Fruit fly (Drosophila melanogaster): Measurements from ENCODE around the gene Vml.

Vml gene

dm6 chrX:2303771-2304513 lies 28.3 kb downstream of the Vml start (continued):
- TF ChIP-seq Hr38 (GFP tag; optimal IDR thresholded peaks at IDR 0.05) (no peak), Eip75B (GFP tag; optimal IDR thresholded peaks at IDR 0.05) (peak; percentile 87), Sox102F (GFP tag; optimal IDR thresholded peaks at IDR 0.05) (peak; percentile 87), Hr39 (GFP tag; optimal IDR thresholded peaks at IDR 0.05) (peak; percentile 87), CG6854 (GFP tag; optimal IDR thresholded peaks at IDR 0.05) (peak; percentile 68), CG10669 (GFP tag; optimal IDR thresholded peaks at IDR 0.05) (peak; percentile 81), Met (GFP tag; optimal IDR thresholded peaks at IDR 0.05) (peak; percentile 92), fd59A (GFP tag; optimal IDR thresholded peaks at IDR 0.05) (peak; percentile 79), CG3919 (GFP tag; optimal IDR thresholded peaks at IDR 0.05) (peak; percentile 81), fd85E (GFP tag; optimal IDR thresholded peaks at IDR 0.05) (peak; percentile 28), esn (GFP tag; optimal IDR thresholded peaks at IDR 0.05) (peak; percentile 92), CG6792 (GFP tag; optimal IDR thresholded peaks at IDR 0.05) (peak; percentile 82), CG1621 (tag; optimal IDR thresholded peaks at IDR 0.05) (peak; percentile 76), Eip93F (GFP tag; optimal IDR thresholded peaks at IDR 0.05) (peak; percentile 54), CG8632 (GFP tag; optimal IDR thresholded peaks at IDR 0.05) (peak; percentile 81), pdm3 (GFP tag; optimal IDR thresholded peaks at IDR 0.05) (peak; percentile 89), CG9139 (GFP tag; optimal IDR thresholded peaks at IDR 0.05) (peak; percentile 79), Ets96B (tag; optimal IDR thresholded peaks at IDR 0.05) (peak; percentile 72), vri (GFP tag; optimal IDR thresholded peaks at IDR 0.05) (peak; percentile 88), spab (GFP tag; optimal IDR thresholded peaks at IDR 0.05) (peak; percentile 63), CG6163 (GFP tag; IDR thresholded peaks at IDR 0.05) (peak; percentile 85), CG8319 (GFP tag; optimal IDR thresholded peaks at IDR 0.05) (peak; percentile 67), Ets21C (GFP tag; optimal IDR thresholded peaks at IDR 0.05) (peak; percentile 82), Hr4 (GFP tag; optimal IDR thresholded peaks at IDR 0.05) (peak; percentile 86), net (GFP tag; optimal IDR thresholded peaks at IDR 0.05) (peak; percentile 77), svp (GFP tag) (peak; percentile 94), CG10631 (GFP tag; optimal IDR thresholded peaks at IDR 0.05) (peak; percentile 83), salr (GFP tag; optimal IDR thresholded peaks at IDR 0.05) (peak; percentile 48 to 70), CG15336 (GFP tag; IDR thresholded peaks at IDR 0.05) (peak; percentile 87), achi (GFP tag; optimal IDR thresholded peaks at IDR 0.05) (peak; percentile 83), eg (GFP tag; IDR thresholded peaks at IDR 0.05) (peak; percentile 66)

- TF ChIP-seq CG6276 (GFP tag; optimal IDR thresholded peaks at IDR 0.05) (peak; percentile 41), CG10669 (GFP tag; optimal IDR thresholded peaks at IDR 0.05) (no peak), CG11294 (GFP tag; IDR thresholded peaks at IDR 0.05) (no peak), dsx (GFP tag; optimal IDR thresholded peaks at IDR 0.05; ENCODE audit: poor library complexity, severe bottlenecking) (peak; percentile 50), CG8119 (GFP tag; IDR thresholded peaks at IDR 0.05) (peak; percentile 25; the same call in 1 of the 3 replicates), Eip78C (GFP tag) (peak; percentile 64), dac (GFP tag; optimal IDR thresholded peaks at IDR 0.05) (peak; percentile 2), CG32006 (GFP tag; optimal IDR thresholded peaks at IDR 0.05) (peak; percentile 44), spab (GFP tag; optimal IDR thresholded peaks at IDR 0.05) (no peak), CG4318 (GFP tag; optimal IDR thresholded peaks at IDR 0.05) (peak; percentile 18), CG3919 (GFP tag; optimal IDR thresholded peaks at IDR 0.05) (no peak), Lpt (GFP tag; optimal IDR thresholded peaks at IDR 0.05) (no peak), Sox15 (GFP tag; optimal IDR thresholded peaks at IDR 0.05) (no peak), Hr4 (GFP tag; optimal IDR thresholded peaks at IDR 0.05) (peak; percentile 18), achi (GFP tag; optimal IDR thresholded peaks at IDR 0.05) (peak; percentile 7)
These were observed 29.1 kb downstream of the Vml start for dm6 chrX:2304514-2305235.

Data from whole organism, prepupa.